Fruit fly (Drosophila melanogaster): ENCODE data around the gene Doc3.

Gene Doc3

DNA sequence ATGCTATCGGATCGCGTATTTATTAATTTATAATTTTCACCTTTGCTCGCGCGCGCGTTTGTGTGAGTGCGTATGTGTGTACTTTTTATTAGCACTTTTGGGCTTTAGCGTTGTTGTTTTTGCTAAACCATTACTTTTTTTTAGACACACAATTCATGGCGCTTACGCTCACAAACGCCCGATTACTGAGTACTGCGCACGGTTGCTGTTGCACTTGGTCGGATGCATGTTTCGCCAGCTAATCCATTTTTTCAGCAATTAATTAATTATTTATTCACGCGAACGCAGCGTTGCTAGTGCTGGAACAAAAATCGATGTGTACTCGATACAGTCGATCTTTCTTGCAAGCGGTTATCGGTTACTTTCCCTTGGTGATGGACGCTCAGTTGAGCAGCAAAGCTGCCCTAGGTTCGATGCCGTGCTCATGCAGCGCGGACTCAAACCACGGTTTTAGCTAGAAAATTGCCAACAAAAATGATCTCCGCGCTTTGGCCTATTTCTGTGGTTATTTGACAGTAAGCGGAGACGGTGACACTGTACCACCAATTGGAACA lies 7.2 kb upstream of the Doc3 start, which contains the start of the genes smg and CG5087 (continued):
- TF ChIP-seq Optix (GFP tag; IDR thresholded peaks at IDR 0.05) (no peak), wdn (GFP tag; IDR thresholded peaks at IDR 0.05) (peak; percentile 31; the same call in 1 of the 2 replicates), gsb-n (tag; optimal IDR thresholded peaks at IDR 0.05) (peak; percentile 39), scrt (GFP tag; optimal IDR thresholded peaks at IDR 0.05) (no peak), fd102C (GFP tag; optimal IDR thresholded peaks at IDR 0.05) (no peak), chinmo (GFP tag; IDR thresholded peaks at IDR 0.05; ENCODE audit: partially characterized antibody) (peak; percentile 86; the same call in 3 of the 4 replicates), ase (GFP tag; IDR thresholded peaks at IDR 0.05) (no peak), CG15269 (tag; optimal IDR thresholded peaks at IDR 0.05) (no peak), CG18262 (tag; optimal IDR thresholded peaks at IDR 0.05) (peak; percentile 25), unc-4 (GFP tag; IDR thresholded peaks at IDR 0.05; ENCODE audit: partially characterized antibody) (peak; percentile 67), CG9215 (GFP tag; IDR thresholded peaks at IDR 0.05) (no peak), CG7556 (GFP tag; optimal IDR thresholded peaks at IDR 0.05) (no peak), Asciz (GFP tag; optimal IDR thresholded peaks at IDR 0.05) (no peak), vfl (GFP tag; optimal IDR thresholded peaks at IDR 0.05) (no peak), CG15514 (GFP tag; optimal IDR thresholded peaks at IDR 0.05) (peak; percentile 78), lilli (GFP tag; optimal IDR thresholded peaks at IDR 0.05) (peak; percentile 54), CG13296 (GFP tag; optimal IDR thresholded peaks at IDR 0.05) (peak; percentile 48), CG5180 (GFP tag; optimal IDR thresholded peaks at IDR 0.05) (no peak), CG2712 (tag; optimal IDR thresholded peaks at IDR 0.05) (peak; percentile 64), rib (GFP tag; IDR thresholded peaks at IDR 0.05) (no peak), esg (GFP tag; conservative IDR thresholded peaks at IDR 0.05) (no peak), klu (GFP tag; IDR thresholded peaks at IDR 0.05) (no peak), CG1529 (GFP tag; optimal IDR thresholded peaks at IDR 0.05) (no peak), CG10274 (GFP tag; optimal IDR thresholded peaks at IDR 0.05) (no peak), tio (GFP tag; optimal IDR thresholded peaks at IDR 0.05) (no peak), Poxn (GFP tag; IDR thresholded peaks at IDR 0.05) (no peak), Hmr (GFP tag; optimal IDR thresholded peaks at IDR 0.05) (peak; percentile 89), fd96Cb (tag; optimal IDR thresholded peaks at IDR 0.05) (no peak), E2f1 (GFP tag; IDR thresholded peaks at IDR 0.05) (peak; percentile 14; the same call in 1 of the 2 replicates), crp (GFP tag; optimal IDR thresholded peaks at IDR 0.05) (peak in 1 of 2 experiments; percentile 1), CG1792 (GFP tag; optimal IDR thresholded peaks at IDR 0.05) (peak; percentile 9), CG12236 (GFP tag; optimal IDR thresholded peaks at IDR 0.05) (no peak), Sin3A (optimal IDR thresholded peaks at IDR 0.05) (peak; percentile 85), CG11723 (GFP tag; optimal IDR thresholded peaks at IDR 0.05) (no peak), CG8944 (GFP tag; optimal IDR thresholded peaks at IDR 0.05) (peak; percentile 45), Bgb (GFP tag; IDR thresholded peaks at IDR 0.05; ENCODE audit: partially characterized antibody) (peak; percentile 73; the same call in 1 of the 2 replicates), CG9727 (GFP tag; optimal IDR thresholded peaks at IDR 0.05) (peak; percentile 40), hth (optimal IDR thresholded peaks at IDR 0.05) (no peak), aop (GFP tag; IDR thresholded peaks at IDR 0.05) (no peak), Awh (GFP tag; IDR thresholded peaks at IDR 0.05) (no peak), chm (GFP tag; IDR thresholded peaks at IDR 0.05) (0 out of 2 replicates have a peak, but pooled peaks have one; percentile 24), Doc2 (GFP tag; IDR thresholded peaks at IDR 0.05) (no peak), CG4707 (GFP tag; optimal IDR thresholded peaks at IDR 0.05) (no peak), Atf3 (GFP tag; optimal IDR thresholded peaks at IDR 0.05) (no peak), fd3F (GFP tag; optimal IDR thresholded peaks at IDR 0.05) (no peak), Taf1 (GFP tag; IDR thresholded peaks at IDR 0.05) (no peak), CG11504 (tag; optimal IDR thresholded peaks at IDR 0.05) (no peak), inv (GFP tag; IDR thresholded peaks at IDR 0.05; ENCODE audit: partially characterized antibody) (peak; percentile 46; the same call in 1 of the 2 replicates), hkb (optimal IDR thresholded peaks at IDR 0.05) (peak; percentile 66), hkb (GFP tag; IDR thresholded peaks at IDR 0.05) (no peak), CG10147 (GFP tag; optimal IDR thresholded peaks at IDR 0.05) (no peak)

Data from whole organism, embryonic.